Fruit fly (Drosophila melanogaster): ENCODE data around the gene sun.
A peak's percentile ranks its signal among the peaks of the same experiment; 100 is the strongest.

Gene sun

dm6 chrX:15844139-15844538 lies 4.9 kb downstream of the sun start, which contains the start of the genes ArgRS and CG8578 (continued):
- peak; percentile 28 for TF ChIP-seq acj6 (GFP tag; optimal IDR thresholded peaks at IDR 0.05)
- TF ChIP-seq Sox15 (GFP tag; optimal IDR thresholded peaks at IDR 0.05), result peak; percentile 27
- no peak for TF ChIP-seq CG8632 (GFP tag; optimal IDR thresholded peaks at IDR 0.05)
- TF ChIP-seq CG16779 (tag; optimal IDR thresholded peaks at IDR 0.05), result no peak
- no peak for TF ChIP-seq CG6854 (GFP tag; optimal IDR thresholded peaks at IDR 0.05)
- peak; percentile 80 for TF ChIP-seq Eip75B (GFP tag; optimal IDR thresholded peaks at IDR 0.05)
- no peak for TF ChIP-seq CG6808 (GFP tag; optimal IDR thresholded peaks at IDR 0.05)

DNA sequence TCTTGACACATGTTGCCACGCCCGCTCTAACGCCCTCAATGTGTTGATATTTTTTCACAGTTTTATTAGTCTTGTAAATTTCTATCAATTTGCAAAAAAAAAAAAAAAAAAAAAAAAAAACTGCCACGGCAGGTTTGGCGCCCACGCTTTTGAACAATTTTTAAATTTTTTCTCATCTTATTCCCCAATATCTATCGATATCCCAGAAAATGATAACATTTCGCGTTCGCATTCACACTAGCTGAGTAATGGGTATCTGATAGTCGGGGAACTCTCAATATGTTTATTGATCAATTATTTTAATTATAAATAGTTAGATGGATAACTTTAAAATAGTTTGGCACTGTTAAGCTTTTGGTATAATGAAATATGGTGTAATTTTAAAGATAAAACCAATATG lies 7.7 kb downstream of the sun start:
- TF ChIP-seq CG1621 (tag; optimal IDR thresholded peaks at IDR 0.05), result no peak
- TF ChIP-seq CG6276 (GFP tag; optimal IDR thresholded peaks at IDR 0.05), result no peak
- no peak for TF ChIP-seq Gug (GFP tag; IDR thresholded peaks at IDR 0.05)

DNA sequence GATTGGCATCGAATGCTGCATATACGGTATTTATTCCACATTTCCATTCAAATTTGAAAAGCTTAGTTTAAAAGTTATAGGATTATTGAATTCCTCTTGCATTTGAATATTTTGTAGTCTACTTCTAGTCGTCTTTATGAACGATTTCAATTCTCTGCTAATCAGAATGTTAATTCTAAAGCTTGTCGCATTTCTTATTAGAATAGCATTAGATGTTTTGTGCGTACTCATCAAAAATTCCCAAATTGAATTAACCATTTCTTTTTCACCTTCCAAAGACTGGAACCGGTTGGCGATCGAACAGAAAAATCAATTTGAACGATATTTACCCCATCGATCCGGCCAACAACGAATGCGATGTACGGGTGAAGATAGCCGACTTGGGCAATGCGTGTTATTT lies 9.1 kb downstream of the sun start:
- TF ChIP-seq CG6792 (GFP tag; optimal IDR thresholded peaks at IDR 0.05) (no peak), CG3032 (tag; optimal IDR thresholded peaks at IDR 0.05) (no peak), CG32006 (GFP tag; optimal IDR thresholded peaks at IDR 0.05) (no peak), CG31627 (GFP tag; optimal IDR thresholded peaks at IDR 0.05) (no peak), Hr38 (GFP tag; optimal IDR thresholded peaks at IDR 0.05) (no peak), OdsH (GFP tag; optimal IDR thresholded peaks at IDR 0.05) (no peak), ss (GFP tag; optimal IDR thresholded peaks at IDR 0.05) (no peak)

dm6 chrX:15837530-15837929 lies 11.5 kb downstream of the sun start, which contains the start of gene CG8565:
Gene CG8565, plus strand, starts transcription at chrX:15837830.
- TF ChIP-seq pdm3 (GFP tag; optimal IDR thresholded peaks at IDR 0.05) (no peak), Hr4 (GFP tag; optimal IDR thresholded peaks at IDR 0.05) (no peak), dac (GFP tag; optimal IDR thresholded peaks at IDR 0.05) (no peak), Ets96B (tag; optimal IDR thresholded peaks at IDR 0.05) (no peak), Sox14 (GFP tag; optimal IDR thresholded peaks at IDR 0.05) (no peak), CG6854 (GFP tag; optimal IDR thresholded peaks at IDR 0.05) (no peak)

DNA sequence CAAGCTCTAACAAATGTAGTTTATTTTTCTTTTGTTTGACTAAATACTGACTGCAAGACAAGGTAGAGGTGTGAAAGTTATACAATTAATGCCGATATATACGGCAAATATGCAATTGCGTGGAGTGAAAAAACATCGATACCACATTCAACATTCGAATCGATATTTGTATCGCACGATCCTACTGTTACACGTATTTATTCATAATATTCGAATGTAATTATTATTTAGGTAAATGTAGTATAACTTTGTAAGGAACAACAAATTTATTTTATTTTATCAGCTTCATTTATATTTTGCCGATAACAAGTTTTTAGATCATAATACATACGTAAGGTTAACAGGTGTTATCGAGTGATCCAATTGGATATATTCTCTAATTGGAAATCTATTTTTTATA lies 13.7 kb downstream of the sun start, which contains the start of gene Chc:
TSS of gene Chc (minus strand) at position 98 of the 400 bp plus-strand sequence.
- TF ChIP-seq CG6276 (GFP tag; optimal IDR thresholded peaks at IDR 0.05) (no peak), dac (GFP tag; optimal IDR thresholded peaks at IDR 0.05) (no peak), net (GFP tag; optimal IDR thresholded peaks at IDR 0.05) (no peak), CG8119 (GFP tag; IDR thresholded peaks at IDR 0.05) (no peak), CG4318 (GFP tag; optimal IDR thresholded peaks at IDR 0.05) (no peak), CG31627 (GFP tag; optimal IDR thresholded peaks at IDR 0.05) (no peak), Sox102F (GFP tag; optimal IDR thresholded peaks at IDR 0.05) (peak; percentile 6), Blimp-1 (GFP tag; optimal IDR thresholded peaks at IDR 0.05) (no peak), dsx (GFP tag; optimal IDR thresholded peaks at IDR 0.05; ENCODE audit: poor library complexity, severe bottlenecking) (no peak), Smox (GFP tag; optimal IDR thresholded peaks at IDR 0.05) (peak; percentile 29), acj6 (GFP tag; optimal IDR thresholded peaks at IDR 0.05) (no peak), CG8632 (GFP tag; optimal IDR thresholded peaks at IDR 0.05) (no peak), esn (GFP tag; optimal IDR thresholded peaks at IDR 0.05) (peak; percentile 22), Hr38 (GFP tag; optimal IDR thresholded peaks at IDR 0.05) (no peak), OdsH (GFP tag; optimal IDR thresholded peaks at IDR 0.05) (no peak), CG3919 (GFP tag; optimal IDR thresholded peaks at IDR 0.05) (no peak), CG6854 (GFP tag; optimal IDR thresholded peaks at IDR 0.05) (no peak), Sox15 (GFP tag; optimal IDR thresholded peaks at IDR 0.05) (no peak), CG9139 (GFP tag; optimal IDR thresholded peaks at IDR 0.05) (no peak), CG11294 (GFP tag; IDR thresholded peaks at IDR 0.05) (no peak), Gug (GFP tag; IDR thresholded peaks at IDR 0.05) (no peak), CG1621 (tag; optimal IDR thresholded peaks at IDR 0.05) (peak; percentile 92), eg (GFP tag; IDR thresholded peaks at IDR 0.05) (no peak), CG11762 (GFP tag; optimal IDR thresholded peaks at IDR 0.05; ENCODE audit: insufficient read depth) (no peak), lz (GFP tag; optimal IDR thresholded peaks at IDR 0.05) (peak; percentile 16), fkh (GFP tag; optimal IDR thresholded peaks at IDR 0.05) (peak; percentile 14), CG3032 (tag; optimal IDR thresholded peaks at IDR 0.05) (no peak), fd85E (GFP tag; optimal IDR thresholded peaks at IDR 0.05) (no peak), CG34406 (GFP tag; optimal IDR thresholded peaks at IDR 0.05) (no peak), Ets96B (tag; optimal IDR thresholded peaks at IDR 0.05) (no peak), achi (GFP tag; optimal IDR thresholded peaks at IDR 0.05) (no peak), CG8319 (GFP tag; optimal IDR thresholded peaks at IDR 0.05) (no peak), Eip78C (GFP tag) (peak; percentile 68), CG32006 (GFP tag; optimal IDR thresholded peaks at IDR 0.05) (no peak), fd59A (GFP tag; optimal IDR thresholded peaks at IDR 0.05) (no peak)

Measured in whole organism, prepupa.